Worm (Caenorhabditis elegans): Measurements from ENCODE around the gene F31E3.6.

The F31E3.6 gene

DNA sequence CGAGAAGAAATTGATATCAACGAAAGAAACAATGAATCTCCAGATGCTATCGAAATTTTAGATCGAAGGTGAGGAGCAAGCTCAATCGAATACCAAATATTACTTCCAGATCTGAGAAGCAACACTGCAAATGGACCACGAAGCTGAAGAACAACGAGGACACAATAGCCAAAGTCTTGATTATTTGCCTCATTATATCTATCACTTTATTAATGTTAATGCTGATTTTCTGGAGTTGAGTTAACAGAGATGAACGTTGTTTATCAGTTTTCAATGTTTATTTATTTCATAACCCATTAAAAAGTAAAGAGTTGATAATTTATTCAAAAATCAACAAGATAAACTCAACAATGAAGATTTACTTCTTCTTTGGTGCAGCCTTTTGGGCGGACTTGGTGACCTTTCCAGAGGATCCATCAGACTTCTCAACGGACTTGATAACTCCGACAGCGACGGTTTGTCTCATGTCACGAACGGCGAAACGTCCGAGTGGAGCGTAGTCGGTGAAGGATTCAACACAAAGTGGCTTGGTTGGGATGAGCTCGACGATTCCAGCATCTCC, 12.0 kb upstream of the F31E3.6 start (continued):
- peak; percentile 74 for TF ChIP-seq lsl-1 (GFP tag; optimal IDR thresholded peaks at IDR 0.05)
- peak; percentile 82 for TF ChIP-seq unc-130 (GFP tag; optimal IDR thresholded peaks at IDR 0.05)
- TF ChIP-seq ama-1 (optimal IDR thresholded peaks at IDR 0.05), result no peak
- peak in 1 of 2 experiments; percentile 84 for TF ChIP-seq ama-1 (GFP tag; optimal IDR thresholded peaks at IDR 0.05)
- peak; percentile 55; the same call in 1 of the 2 replicates for TF ChIP-seq hmg-20 (GFP tag; IDR thresholded peaks at IDR 0.05)
- no peak for TF ChIP-seq nhr-90 (tag; optimal IDR thresholded peaks at IDR 0.05)
- TF ChIP-seq F23B12.7 (tag; optimal IDR thresholded peaks at IDR 0.05; ENCODE audit: insufficient read depth), result no peak
- no peak for TF ChIP-seq nhr-27 (tag; optimal IDR thresholded peaks at IDR 0.05)
- TF ChIP-seq Y79H2A.3 (GFP tag; conservative IDR thresholded peaks at IDR 0.05), result no peak
- no peak for TF ChIP-seq F57C9.4 (tag; optimal IDR thresholded peaks at IDR 0.05)
- TF ChIP-seq snpc-1.3 (tag; optimal IDR thresholded peaks at IDR 0.05; ENCODE audit: insufficient read depth), result peak; percentile 92
- no peak for TF ChIP-seq lsy-27 (tag; optimal IDR thresholded peaks at IDR 0.05; ENCODE audit: borderline replicate concordance, insufficient read depth)
- TF ChIP-seq snpc-4 (GFP tag; optimal IDR thresholded peaks at IDR 0.05), result peak; percentile 64
- TF ChIP-seq snpc-4 (tag; optimal IDR thresholded peaks at IDR 0.05), result peak in 3 of 4 experiments; percentile 57 to 76 (median 74)
- TF ChIP-seq attf-6 (GFP tag; IDR thresholded peaks at IDR 0.05), result peak; percentile 84
- peak; percentile 84 for TF ChIP-seq tlf-1 (GFP tag; optimal IDR thresholded peaks at IDR 0.05)
- TF ChIP-seq ztf-3 (GFP tag; optimal IDR thresholded peaks at IDR 0.05), result no peak
- peak; percentile 78; the same call in 1 of the 2 replicates for TF ChIP-seq nfya-2 (GFP tag; IDR thresholded peaks at IDR 0.05)
- no peak for TF ChIP-seq F57A8.1 (GFP tag; optimal IDR thresholded peaks at IDR 0.05)
- peak; percentile 58 for TF ChIP-seq athp-1 (tag; optimal IDR thresholded peaks at IDR 0.05)
- no peak for TF ChIP-seq B0035.1 (tag; optimal IDR thresholded peaks at IDR 0.05)
- no peak for TF ChIP-seq let-607 (tag; optimal IDR thresholded peaks at IDR 0.05)
- peak; percentile 93 for TF ChIP-seq Y53G8AR.9 (GFP tag; conservative IDR thresholded peaks at IDR 0.05)
- peak; percentile 81 for TF ChIP-seq madf-6 (GFP tag; IDR thresholded peaks at IDR 0.05)
- no peak for TF ChIP-seq dpff-1 (tag; optimal IDR thresholded peaks at IDR 0.05)
- TF ChIP-seq ets-4 (GFP tag; optimal IDR thresholded peaks at IDR 0.05), result no peak
- no peak for TF ChIP-seq bed-2 (GFP tag; IDR thresholded peaks at IDR 0.05)
- TF ChIP-seq aptf-3 (GFP tag; IDR thresholded peaks at IDR 0.05), result no peak
- peak; percentile 76 for TF ChIP-seq F39B2.1 (GFP tag; IDR thresholded peaks at IDR 0.05)
- TF ChIP-seq Y67H2A.10 (GFP tag; conservative IDR thresholded peaks at IDR 0.05), result no peak

DNA sequence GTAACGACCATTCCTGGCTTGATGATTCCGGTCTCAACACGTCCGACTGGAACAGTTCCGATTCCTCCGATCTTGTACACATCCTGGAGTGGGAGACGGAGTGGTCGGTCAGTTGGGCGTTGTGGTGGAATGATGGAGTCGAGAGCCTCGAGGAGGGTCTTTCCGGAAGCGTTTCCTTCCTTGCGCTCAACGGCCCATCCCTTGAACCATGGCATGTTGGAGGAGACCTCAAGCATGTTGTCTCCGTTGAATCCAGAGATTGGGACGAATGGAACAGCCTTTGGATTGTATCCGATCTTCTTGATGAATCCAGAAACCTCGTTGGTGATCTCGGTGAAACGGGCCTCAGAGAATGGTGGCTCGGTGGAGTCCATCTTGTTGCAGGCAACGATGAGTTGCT, 11.1 kb upstream of the F31E3.6 start:
- TF ChIP-seq pbrm-1 (GFP tag; IDR thresholded peaks at IDR 0.05) (0 out of 2 replicates have a peak, but pooled peaks have one; percentile 19), ztf-22 (GFP tag; optimal IDR thresholded peaks at IDR 0.05) (no peak), dox-1 (GFP tag; IDR thresholded peaks at IDR 0.05) (peak; percentile 33; the same call in 1 of the 2 replicates), madf-10 (tag; optimal IDR thresholded peaks at IDR 0.05) (no peak), fkh-3 (tag; optimal IDR thresholded peaks at IDR 0.05) (no peak), rec-8 (tag; optimal IDR thresholded peaks at IDR 0.05) (no peak), zfh-2 (GFP tag; conservative IDR thresholded peaks at IDR 0.05) (peak; percentile 67; the same call in 1 of the 2 replicates), efl-1 (GFP tag; optimal IDR thresholded peaks at IDR 0.05) (peak; percentile 10), nfyb-1 (GFP tag; IDR thresholded peaks at IDR 0.05) (no peak), lin-40 (tag; optimal IDR thresholded peaks at IDR 0.05) (no peak)

Measured in whole organism, young adult.